Fruit fly (Drosophila melanogaster) whole organism, embryonic: Measurements from ENCODE around the gene CG6277.

Source experiments
- ATbp ChIP-seq: fragments of 200-800 bp; sonication (Bioruptor generic); optimal IDR thresholded peaks from 2 replicates; lab custom pipeline; 2017; ENCODE audit warnings: missing biosample characterization, mild to moderate bottlenecking, missing genetic modification characterization, missing genetic modification reagents
- Aef1 ChIP-seq: fragments of 200-800 bp; sonication (Bioruptor generic); IDR thresholded peaks from 3 replicates; pipeline ENCODE4 v1.3.6; 2022; ENCODE audit warnings: missing biosample characterization, missing genetic modification characterization
- Bdp1 ChIP-seq: fragments of 200-800 bp; sonication (Bioruptor generic); optimal IDR thresholded peaks from 3 replicates; lab custom pipeline; 2016; ENCODE audit warnings: missing biosample characterization, missing genetic modification characterization
- Blimp-1 ChIP-seq: fragments of 200-800 bp; sonication (Bioruptor generic); optimal IDR thresholded peaks from 3 replicates; lab custom pipeline; 2018; ENCODE audit warnings: missing biosample characterization, missing genetic modification characterization, mild to moderate bottlenecking, moderate library complexity, missing genetic modification reagents
- CG10979 ChIP-seq: fragments of 200-800 bp; sonication (Bioruptor generic); optimal IDR thresholded peaks from 2 replicates; lab custom pipeline; 2018; ENCODE audit warnings: missing biosample characterization, mild to moderate bottlenecking, missing genetic modification characterization, moderate library complexity
- CG11085 ChIP-seq: fragments of 200-800 bp; sonication (Bioruptor generic); IDR thresholded peaks from 2 replicates; pipeline ENCODE4 v1.3.6; 2022; ENCODE audit warnings: missing biosample characterization, missing genetic modification characterization
- CG11398 ChIP-seq: fragments of 200-800 bp; sonication (Bioruptor generic); optimal IDR thresholded peaks from 2 replicates; lab custom pipeline; 2016; ENCODE audit warnings: missing biosample characterization, missing genetic modification characterization
- CG11504 ChIP-seq: fragments of 200-800 bp; sonication (Bioruptor generic); optimal IDR thresholded peaks from 3 replicates; lab custom pipeline; 2019; ENCODE audit warnings: missing biosample characterization, mild to moderate bottlenecking, missing genetic modification characterization, moderate library complexity
- CG16863 ChIP-seq: fragments of 200-800 bp; sonication (Bioruptor generic); optimal IDR thresholded peaks from 3 replicates; lab custom pipeline; 2016; ENCODE audit warnings: missing biosample characterization, missing genetic modification characterization
- CG2199 ChIP-seq: fragments of 200-800 bp; sonication (Bioruptor generic); IDR thresholded peaks from 3 replicates; pipeline ENCODE4 v1.3.6; 2022; ENCODE audit warnings: missing biosample characterization, missing genetic modification characterization
- CG31365 ChIP-seq: fragments of 200-800 bp; sonication (Bioruptor generic); optimal IDR thresholded peaks from 2 replicates; lab custom pipeline; 2018; ENCODE audit warnings: missing biosample characterization, mild to moderate bottlenecking, missing genetic modification characterization
- CG32532 ChIP-seq: fragments of 200-800 bp; sonication (Bioruptor generic); IDR thresholded peaks from 2 replicates; pipeline ENCODE4 v1.3.6; 2022; ENCODE audit warnings: missing biosample characterization, missing genetic modification characterization
- CG4424 ChIP-seq: fragments of 200-800 bp; sonication (Bioruptor generic); optimal IDR thresholded peaks from 3 replicates; lab custom pipeline; 2016; ENCODE audit warnings: missing biosample characterization, missing genetic modification characterization
- CG6175 ChIP-seq: fragments of 200-800 bp; sonication (Bioruptor generic); IDR thresholded peaks from 3 replicates; pipeline ENCODE4 v1.3.6; 2022; ENCODE audit warnings: missing biosample characterization, missing genetic modification characterization
- CG9215 ChIP-seq: fragments of 200-800 bp; sonication (Bioruptor generic); IDR thresholded peaks from 2 replicates; pipeline ENCODE4 v1.3.6; 2022; ENCODE audit warnings: missing biosample characterization, missing genetic modification characterization
- CG9876 ChIP-seq: fragments of 200-800 bp; sonication (Bioruptor generic); optimal IDR thresholded peaks from 2 replicates; lab custom pipeline; 2016; ENCODE audit warnings: missing biosample characterization, missing genetic modification characterization
- GATAe ChIP-seq: fragments of 200-800 bp; sonication (Bioruptor generic); conservative IDR thresholded peaks from 2 replicates; pipeline ENCODE4 v1.3.6; 2022; ENCODE audit warnings: missing biosample characterization, missing genetic modification characterization
- HHEX ChIP-seq: fragments of 200-800 bp; sonication (Bioruptor generic); optimal IDR thresholded peaks from 3 replicates; lab custom pipeline; 2017; ENCODE audit warnings: missing biosample characterization, mild to moderate bottlenecking, missing genetic modification characterization, missing genetic modification reagents
- Hr39 ChIP-seq: fragments of >200 bp; optimal IDR thresholded peaks from 2 replicates; lab custom pipeline; 2017
- Hr51 ChIP-seq, 2 experiments: fragments of 200-800 bp; sonication (Bioruptor generic); optimal IDR thresholded peaks; 2 replicates in 1 of 2; 3 replicates in 1 of 2; lab custom pipeline; 2016 to 2018; ENCODE audit warnings: missing biosample characterization in 2 of 2, missing genetic modification characterization in 2 of 2, mild to moderate bottlenecking in 1 of 2, moderate library complexity in 1 of 2
- NC2β ChIP-seq: fragments of 200-800 bp; sonication (Bioruptor generic); optimal IDR thresholded peaks from 2 replicates; lab custom pipeline; 2016; ENCODE audit warnings: missing biosample characterization, missing genetic modification characterization
- Oaz ChIP-seq: fragments of 200-800 bp; sonication (Bioruptor generic); IDR thresholded peaks from 2 replicates; pipeline ENCODE4 v1.3.6; 2022; ENCODE audit warnings: missing biosample characterization, missing genetic modification characterization
- Optix ChIP-seq: fragments of 200-800 bp; sonication (Bioruptor generic); IDR thresholded peaks from 3 replicates; pipeline ENCODE4 v1.3.6; 2022; ENCODE audit warnings: missing biosample characterization, missing genetic modification characterization
- Rfx ChIP-seq: fragments of 200-800 bp; sonication (Bioruptor generic); IDR thresholded peaks from 2 replicates; pipeline ENCODE4 v1.3.6; 2022; ENCODE audit warnings: missing biosample characterization, missing genetic modification characterization
- Rx ChIP-seq: fragments of 200-800 bp; sonication (Bioruptor generic); IDR thresholded peaks from 2 replicates; pipeline ENCODE4 v1.3.6; 2022; ENCODE audit warnings: missing biosample characterization, missing genetic modification characterization
- Spps ChIP-seq: fragments of 200-800 bp; sonication (Bioruptor generic); optimal IDR thresholded peaks from 2 replicates; lab custom pipeline; 2018; ENCODE audit warnings: missing biosample characterization, mild to moderate bottlenecking, missing genetic modification characterization
- cas ChIP-seq: fragments of 200-800 bp; sonication (Bioruptor generic); IDR thresholded peaks from 2 replicates; pipeline ENCODE4 v1.3.6; 2022; ENCODE audit warnings: missing biosample characterization, missing genetic modification characterization
- corto ChIP-seq: fragments of 200-800 bp; sonication (Bioruptor generic); optimal IDR thresholded peaks from 2 replicates; lab custom pipeline; 2016; ENCODE audit warnings: missing biosample characterization, mild to moderate bottlenecking, missing genetic modification characterization, moderate library complexity
- da ChIP-seq: fragments of 200-800 bp; sonication (Bioruptor generic); optimal IDR thresholded peaks from 2 replicates; lab custom pipeline; 2016; ENCODE audit warnings: missing biosample characterization, missing genetic modification characterization
- dmrt11E ChIP-seq: fragments of 200-800 bp; sonication (Bioruptor generic); optimal IDR thresholded peaks from 3 replicates; lab custom pipeline; 2018; ENCODE audit warnings: missing biosample characterization, mild to moderate bottlenecking, missing genetic modification characterization, moderate library complexity
- dmrt99B ChIP-seq: fragments of 200-800 bp; sonication (Bioruptor generic); optimal IDR thresholded peaks from 2 replicates; lab custom pipeline; 2018; ENCODE audit warnings: missing biosample characterization, mild to moderate bottlenecking, missing genetic modification characterization, moderate library complexity
- eve ChIP-seq, 2 experiments: fragments of >200 bp; optimal IDR thresholded peaks; 2 replicates each; lab custom pipeline; 2017; ENCODE audit warnings: missing biosample characterization in 2 of 2, missing genetic modification characterization in 2 of 2
- exex ChIP-seq: fragments of 200-800 bp; sonication (Bioruptor generic); optimal IDR thresholded peaks from 4 replicates; lab custom pipeline; 2018; ENCODE audit warnings: missing biosample characterization, mild to moderate bottlenecking, missing genetic modification characterization, moderate library complexity
- gcm ChIP-seq: fragments of 200-800 bp; sonication (Bioruptor generic); optimal IDR thresholded peaks from 2 replicates; lab custom pipeline; 2019; ENCODE audit warnings: missing biosample characterization, mild to moderate bottlenecking, missing genetic modification characterization, moderate library complexity
- grau ChIP-seq: fragments of 200-800 bp; optimal IDR thresholded peaks from 3 replicates; lab custom pipeline; 2019; ENCODE audit warnings: missing biosample characterization, mild to moderate bottlenecking, missing genetic modification characterization, moderate library complexity
- lbe ChIP-seq: fragments of 200-800 bp; sonication (Bioruptor generic); optimal IDR thresholded peaks from 2 replicates; lab custom pipeline; 2016; ENCODE audit warnings: missing biosample characterization, mild to moderate bottlenecking, missing genetic modification characterization
- lilli ChIP-seq: fragments of 200-800 bp; sonication (Bioruptor generic); optimal IDR thresholded peaks from 3 replicates; lab custom pipeline; 2016; ENCODE audit warnings: missing biosample characterization, missing genetic modification characterization
- lmd ChIP-seq: fragments of 200-800 bp; sonication (Bioruptor generic); IDR thresholded peaks from 2 replicates; pipeline ENCODE4 v1.3.6; 2022; ENCODE audit warnings: missing biosample characterization, missing genetic modification characterization
- mam ChIP-seq: fragments of 200-800 bp; sonication (Bioruptor generic); optimal IDR thresholded peaks from 3 replicates; lab custom pipeline; 2016; ENCODE audit warnings: missing biosample characterization, missing genetic modification characterization
- nerfin-2 ChIP-seq: fragments of 200-800 bp; sonication (Bioruptor generic); IDR thresholded peaks from 2 replicates; pipeline ENCODE4 v1.3.6; 2022; ENCODE audit warnings: missing biosample characterization, missing genetic modification characterization; ENCODE audit not compliant: partially characterized antibody
- pan ChIP-seq, 4 experiments: fragments of >200 bp in 3 of 4; fragments of 200-800 bp in 1 of 4; sonication (Bioruptor generic) in 1 of 4; optimal IDR thresholded peaks in 3 of 4; IDR thresholded peaks in 1 of 4; 2 replicates each; pipeline versions ENCODE4 v1.3.6 to Lab custom; 2017 to 2022; ENCODE audit warnings: missing biosample characterization in 2 of 4, missing genetic modification characterization in 2 of 4, mixed read lengths in 1 of 4
- pb ChIP-seq: fragments of 200-800 bp; sonication (Bioruptor generic); optimal IDR thresholded peaks from 3 replicates; lab custom pipeline; 2016; ENCODE audit warnings: missing biosample characterization, missing genetic modification characterization
- pita ChIP-seq: fragments of 200-800 bp; sonication (Bioruptor generic); optimal IDR thresholded peaks from 2 replicates; lab custom pipeline; 2017; ENCODE audit warnings: missing biosample characterization, mild to moderate bottlenecking, missing genetic modification characterization
- row ChIP-seq: fragments of 200-800 bp; sonication (Bioruptor generic); IDR thresholded peaks from 3 replicates; pipeline ENCODE4 v1.3.6; 2022; ENCODE audit warnings: missing biosample characterization, missing genetic modification characterization
- sens-2 ChIP-seq: fragments of 200-800 bp; sonication (Bioruptor generic); IDR thresholded peaks from 2 replicates; pipeline ENCODE4 v1.3.6; 2022; ENCODE audit warnings: missing biosample characterization, missing genetic modification characterization
- shn ChIP-seq: fragments of 200-800 bp; sonication (Bioruptor generic); optimal IDR thresholded peaks from 3 replicates; lab custom pipeline; 2016; ENCODE audit warnings: missing biosample characterization, missing genetic modification characterization
- slbo ChIP-seq: fragments of 200-800 bp; sonication (Bioruptor generic); IDR thresholded peaks from 2 replicates; pipeline ENCODE4 v1.3.6; 2022; ENCODE audit warnings: missing biosample characterization, missing genetic modification characterization
- slp2 ChIP-seq: fragments of 200-800 bp; sonication (Bioruptor generic); optimal IDR thresholded peaks from 2 replicates; lab custom pipeline; 2016; ENCODE audit warnings: missing biosample characterization, missing genetic modification characterization
- ttk ChIP-seq: fragments of 200-800 bp; sonication (Bioruptor generic); IDR thresholded peaks from 2 replicates; pipeline ENCODE4 v2.1.2; 2022; ENCODE audit warnings: missing biosample characterization, missing genetic modification characterization
- z ChIP-seq: fragments of 200-800 bp; sonication (Bioruptor generic); IDR thresholded peaks from 3 replicates; pipeline ENCODE4 v1.3.6; 2022; ENCODE audit warnings: missing biosample characterization, missing genetic modification characterization

CG6277 gene

DNA sequence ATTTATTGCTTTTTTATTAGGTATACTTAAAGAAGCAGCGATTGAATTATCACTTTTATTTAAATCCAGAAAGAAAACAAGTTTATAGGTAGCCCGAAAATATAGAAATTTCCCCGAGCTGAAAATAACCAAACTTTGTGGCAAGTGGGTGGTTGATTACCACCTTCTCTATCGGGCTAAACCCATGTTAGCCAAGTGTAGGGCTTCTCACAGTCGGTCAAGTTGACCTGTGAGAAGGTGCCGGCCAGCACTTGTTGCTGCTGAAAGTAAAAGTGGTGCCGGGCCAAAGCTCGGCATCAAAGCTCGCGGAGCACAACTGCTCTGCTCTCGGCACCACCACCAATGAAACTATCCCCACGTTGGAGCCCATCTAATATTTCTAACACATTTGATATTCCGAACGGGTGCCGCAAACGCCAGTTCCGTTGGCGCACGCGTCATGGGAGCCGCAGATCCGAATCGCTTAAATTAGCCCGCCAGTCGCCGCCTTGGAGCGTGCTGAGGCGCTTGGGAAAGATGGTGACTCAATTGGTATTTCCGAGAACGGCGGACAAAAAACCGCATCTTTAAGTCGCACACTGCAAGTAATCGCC lies 48.0 kb upstream of the CG6277 start (continued):
- TF ChIP-seq CG9215 (GFP tag; lab: Robert Waterston, UW) (no peak), CG11504 (tag; lab: Kevin White, UChicago) (no peak), CG32532 (GFP tag; lab: Robert Waterston, UW) (0 out of 2 replicates have a peak, but pooled peaks have one; percentile 19), corto (GFP tag; lab: Kevin White, UChicago) (no peak), CG4424 (GFP tag; lab: Kevin White, UChicago) (no peak), mam (peak; percentile 15), dmrt99B (peak; percentile 8), sens-2 (GFP tag; lab: Robert Waterston, UW) (no peak), CG11085 (0 out of 2 replicates have a peak, but pooled peaks have one; percentile 6), eve (GFP tag; optimal IDR thresholded peaks at IDR 0.05; lab: Kevin White, UChicago) (no peak), cas (GFP tag; lab: Robert Waterston, UW) (no peak), CG16863 (GFP tag; lab: Kevin White, UChicago) (no peak), CG2199 (GFP tag; lab: Robert Waterston, UW) (no peak), da (GFP tag; lab: Kevin White, UChicago) (no peak), NC2β (GFP tag; lab: Kevin White, UChicago) (no peak), Hr51 (GFP tag; optimal IDR thresholded peaks at IDR 0.05; lab: Kevin White, UChicago) (peak in 1 of 2 experiments; percentile 25), ttk (0 out of 2 replicates have a peak, but pooled peaks have one; percentile 20), pan (optimal IDR thresholded peaks at IDR 0.05; lab: Kevin White, UChicago) (no peak), pan (GFP tag; optimal IDR thresholded peaks at IDR 0.05 in 1 of 2, IDR thresholded peaks at IDR 0.05 in 1 of 2) (peak in 1 of 2 experiments; percentile 31), lmd (no peak; the same call in 1 of the 2 replicates), nerfin-2 (no peak), Oaz (no peak), CG11398 (GFP tag; lab: Kevin White, UChicago) (no peak), lilli (GFP tag; lab: Kevin White, UChicago) (peak; percentile 29), HHEX (GFP tag; lab: Kevin White, UChicago) (peak; percentile 31), lbe (GFP tag; lab: Kevin White, UChicago) (no peak), Rfx (GFP tag; lab: Robert Waterston, UW) (no peak), Blimp-1 (peak; percentile 98), row (GFP tag; lab: Robert Waterston, UW) (no peak; the same call in 2 of the 3 replicates), z (GFP tag; lab: Robert Waterston, UW) (0 out of 3 replicates have a peak, but pooled peaks have one; percentile 8), Bdp1 (GFP tag; lab: Kevin White, UChicago) (no peak), Optix (no peak), Spps (no peak), pita (GFP tag; lab: Kevin White, UChicago) (no peak), Hr39 (lab: Kevin White, UChicago) (no peak), CG6175 (peak; percentile 36; the same call in 1 of the 3 replicates), slp2 (GFP tag; lab: Kevin White, UChicago) (no peak), pb (no peak), Rx (no peak), slbo (GFP tag; lab: Robert Waterston, UW) (peak; percentile 32; the same call in 1 of the 2 replicates), Aef1 (GFP tag; lab: Robert Waterston, UW) (no peak; the same call in 2 of the 3 replicates), dmrt11E (tag; lab: Kevin White, UChicago) (no peak), grau (tag; lab: Kevin White, UChicago) (no peak), CG9876 (GFP tag; lab: Kevin White, UChicago) (no peak), ATbp (no peak), CG10979 (tag; lab: Kevin White, UChicago) (no peak), GATAe (no peak), CG31365 (tag; lab: Kevin White, UChicago) (no peak), gcm (GFP tag; lab: Kevin White, UChicago) (no peak), exex (tag; lab: Kevin White, UChicago) (no peak), shn (GFP tag; lab: Kevin White, UChicago) (peak; percentile 20)
